Worm (Caenorhabditis elegans) whole organism, young adult: Measurements from ENCODE around the gene gop-1.
"Not testable (repeated sequence)": the region's sequence is repeated elsewhere in the genome, so short reads cannot be mapped to it uniquely, and the experiment has no call there.

Experiments
- Y79H2A.3 ChIP-seq: fragments of 200-800 bp; sonication (Bioruptor generic); conservative IDR thresholded peaks from 2 replicates; pipeline ENCODE4 v1.3.6; 2022; ENCODE audit warnings: missing genetic modification reagents, missing genetic modification characterization, missing compliant biosample characterization
- aptf-3 ChIP-seq: fragments of 200-800 bp; sonication (Bioruptor generic); IDR thresholded peaks from 2 replicates; pipeline ENCODE4 v1.3.6; 2022; ENCODE audit warnings: missing genetic modification characterization, missing compliant biosample characterization
- pha-4 ChIP-seq: fragments of 150-350 bp; sonication (generic microtip); optimal IDR thresholded peaks from 2 replicates; lab custom pipeline; 2014; ENCODE audit warnings: missing biosample characterization, missing genetic modification reagents, missing genetic modification characterization
- somi-1 ChIP-seq: fragments of 200-800 bp; sonication (Bioruptor generic); optimal IDR thresholded peaks from 2 replicates; lab custom pipeline; 2018; ENCODE audit warnings: mild to moderate bottlenecking, missing genetic modification characterization, missing compliant biosample characterization

- TF ChIP-seq pha-4 (tag; lab: Kevin White, UChicago); Y79H2A.3 (GFP tag; lab: Robert Waterston, UW); aptf-3 (GFP tag; lab: Robert Waterston, UW): not testable (repeated sequence)
- peak; percentile 44 for TF ChIP-seq somi-1 (GFP tag; lab: Kevin White, UChicago)
Measured at ce11 chrIII:5211137-5211648, 43.0 kb upstream of the gop-1 start.
